Worm (Caenorhabditis elegans) whole organism, late embryonic: ENCODE results near the gene enu-3.5.

ENCODE experiments used
- K09A11.1 ChIP-seq: sonication (generic microtip); optimal IDR thresholded peaks from 2 replicates; lab custom pipeline; 2017; ENCODE audit warnings: antibody characterized with exemption, mild to moderate bottlenecking, missing genetic modification characterization, missing compliant biosample characterization; ENCODE audit not compliant: insufficient read depth
- ama-1 ChIP-seq: fragments of 150-350 bp; optimal IDR thresholded peaks from 2 replicates; lab custom pipeline; 2014
- dmd-4 ChIP-seq: sonication (generic microtip); optimal IDR thresholded peaks from 2 replicates; lab custom pipeline; 2016; ENCODE audit warnings: borderline replicate concordance, missing genetic modification characterization, missing compliant biosample characterization
- elt-2 ChIP-seq: sonication (generic microtip); optimal IDR thresholded peaks from 2 replicates; lab custom pipeline; 2016; ENCODE audit warnings: missing genetic modification reagents, missing genetic modification characterization, missing compliant biosample characterization
- hlh-6 ChIP-seq: sonication (generic microtip); optimal IDR thresholded peaks from 2 replicates; lab custom pipeline; 2016; ENCODE audit warnings: missing genotype, missing genetic modification characterization, missing compliant biosample characterization
- nhr-232 ChIP-seq: sonication (generic microtip); optimal IDR thresholded peaks from 2 replicates; lab custom pipeline; 2016; ENCODE audit warnings: missing genetic modification characterization, missing compliant biosample characterization
- sox-4 ChIP-seq: sonication (generic microtip); optimal IDR thresholded peaks from 2 replicates; lab custom pipeline; 2017; ENCODE audit warnings: mild to moderate bottlenecking, missing genetic modification characterization, inconsistent platforms, missing compliant biosample characterization
- tbx-7 ChIP-seq: sonication (generic microtip); optimal IDR thresholded peaks from 2 replicates; lab custom pipeline; 2016; ENCODE audit warnings: missing genotype, missing genetic modification characterization, missing compliant biosample characterization

ce11 chrIII:12831696-12832095 lies 46.3 kb upstream of the enu-3.5 start:
- TF ChIP-seq elt-2 (tag; lab: Kevin White, UChicago) (no peak), K09A11.1 (tag; lab: Kevin White, UChicago) (no peak), hlh-6 (tag; lab: Kevin White, UChicago) (no peak), nhr-232 (no peak), dmd-4 (tag; lab: Kevin White, UChicago) (no peak), sox-4 (tag; lab: Kevin White, UChicago) (no peak), ama-1 (no peak), tbx-7 (tag; lab: Kevin White, UChicago) (no peak)
